Worm (Caenorhabditis elegans) whole organism, young adult: Measurements from ENCODE around the gene K11H3.5.

ENCODE experiments used
- F22D6.2 ChIP-seq: sonication (generic microtip); optimal IDR thresholded peaks from 2 replicates; lab custom pipeline; 2016; ENCODE audit warnings: mild to moderate bottlenecking, missing genetic modification characterization, missing compliant biosample characterization
- ekl-4 ChIP-seq: fragments of 200-800 bp; sonication (Bioruptor generic); IDR thresholded peaks from 2 replicates; pipeline ENCODE4 v1.3.6; 2022; ENCODE audit warnings: missing genetic modification reagents, missing genetic modification characterization, missing compliant biosample characterization
- zfh-2 ChIP-seq: fragments of 200-800 bp; sonication (Bioruptor generic); conservative IDR thresholded peaks from 2 replicates; pipeline ENCODE4 v1.3.6; 2022; ENCODE audit warnings: missing genetic modification reagents, missing genetic modification characterization, missing compliant biosample characterization

DNA sequence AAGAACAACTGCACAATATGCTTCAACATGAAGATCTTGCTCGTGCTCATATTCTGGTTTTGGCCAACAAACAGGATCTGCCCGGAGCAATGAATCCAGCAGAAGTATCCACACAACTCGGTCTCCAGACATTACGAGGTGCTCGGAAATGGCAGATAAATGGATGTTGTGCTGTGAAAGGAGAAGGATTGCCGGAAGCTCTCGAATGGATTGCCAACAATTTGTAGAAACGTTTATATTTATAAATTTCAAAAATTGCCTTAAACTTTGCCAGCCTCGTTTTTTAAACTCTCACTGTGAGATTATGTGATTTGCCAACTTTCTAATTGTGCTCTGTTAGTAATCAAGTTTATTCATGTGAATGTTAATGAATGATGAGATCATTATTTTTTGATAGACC, 19.8 kb upstream of the K11H3.5 start:
- TF ChIP-seq F22D6.2 (no peak), ekl-4 (GFP tag; lab: Robert Waterston, UW) (no peak), zfh-2 (GFP tag; lab: Robert Waterston, UW) (no peak)
